Fruit fly (Drosophila melanogaster) whole organism, embryonic: ENCODE measurements around the gene CG17996.

Source experiments
- B-H2 ChIP-seq: fragments of 200-800 bp; sonication (Bioruptor generic); optimal IDR thresholded peaks from 2 replicates; lab custom pipeline; 2018; ENCODE audit warnings: missing biosample characterization, mild to moderate bottlenecking, missing genetic modification characterization
- CG10979 ChIP-seq: fragments of 200-800 bp; sonication (Bioruptor generic); optimal IDR thresholded peaks from 2 replicates; lab custom pipeline; 2018; ENCODE audit warnings: missing biosample characterization, mild to moderate bottlenecking, missing genetic modification characterization, moderate library complexity
- CG11504 ChIP-seq: fragments of 200-800 bp; sonication (Bioruptor generic); optimal IDR thresholded peaks from 3 replicates; lab custom pipeline; 2019; ENCODE audit warnings: missing biosample characterization, mild to moderate bottlenecking, missing genetic modification characterization, moderate library complexity
- CG11696 ChIP-seq: fragments of 200-800 bp; sonication (Bioruptor generic); IDR thresholded peaks from 2 replicates; pipeline ENCODE4 v1.3.6; 2022; ENCODE audit warnings: missing biosample characterization, missing genetic modification characterization
- CG12155 ChIP-seq: fragments of 200-800 bp; sonication (Bioruptor generic); optimal IDR thresholded peaks from 3 replicates; lab custom pipeline; 2016; ENCODE audit warnings: missing biosample characterization, missing genetic modification characterization
- CG13287 ChIP-seq: fragments of 200-800 bp; sonication (Bioruptor generic); IDR thresholded peaks from 2 replicates; pipeline ENCODE4 v1.3.6; 2022; ENCODE audit warnings: missing biosample characterization, missing genetic modification characterization; ENCODE audit not compliant: partially characterized antibody
- CG14667 ChIP-seq: fragments of 200-800 bp; sonication (Bioruptor generic); IDR thresholded peaks from 2 replicates; pipeline ENCODE4 v1.3.6; 2022; ENCODE audit warnings: missing biosample characterization, missing genetic modification characterization
- CG1529 ChIP-seq: fragments of 200-800 bp; sonication (Bioruptor generic); optimal IDR thresholded peaks from 3 replicates; lab custom pipeline; 2018; ENCODE audit warnings: missing biosample characterization, missing genetic modification characterization
- CG16863 ChIP-seq: fragments of 200-800 bp; sonication (Bioruptor generic); optimal IDR thresholded peaks from 3 replicates; lab custom pipeline; 2016; ENCODE audit warnings: missing biosample characterization, missing genetic modification characterization
- CG18011 ChIP-seq: fragments of 200-800 bp; sonication (Bioruptor generic); optimal IDR thresholded peaks from 2 replicates; lab custom pipeline; 2017; ENCODE audit warnings: missing biosample characterization, missing genetic modification characterization, mild to moderate bottlenecking, moderate library complexity, missing genotype
- CG18599 ChIP-seq: fragments of 200-800 bp; sonication (Bioruptor generic); optimal IDR thresholded peaks from 3 replicates; lab custom pipeline; 2017; ENCODE audit warnings: missing biosample characterization, missing genetic modification characterization, mild to moderate bottlenecking, moderate library complexity, missing genetic modification reagents
- CG2202 ChIP-seq: fragments of 200-800 bp; sonication (Bioruptor generic); optimal IDR thresholded peaks from 2 replicates; lab custom pipeline; 2018; ENCODE audit warnings: missing biosample characterization, mild to moderate bottlenecking, missing genetic modification characterization
- CG30431 ChIP-seq: fragments of 200-800 bp; sonication (Bioruptor generic); optimal IDR thresholded peaks from 2 replicates; lab custom pipeline; 2017; ENCODE audit warnings: missing biosample characterization, missing genetic modification characterization
- CG34376 ChIP-seq: fragments of 200-800 bp; sonication (Bioruptor generic); optimal IDR thresholded peaks from 2 replicates; lab custom pipeline; 2018; ENCODE audit warnings: missing biosample characterization, mild to moderate bottlenecking, missing genetic modification characterization
- CHES-1-like ChIP-seq: fragments of 200-800 bp; sonication (Bioruptor generic); optimal IDR thresholded peaks from 2 replicates; lab custom pipeline; 2016; ENCODE audit warnings: missing biosample characterization, missing genetic modification characterization
- Deaf1 ChIP-seq: fragments of 200-800 bp; optimal IDR thresholded peaks from 3 replicates; lab custom pipeline; 2019; ENCODE audit warnings: missing biosample characterization, mild to moderate bottlenecking, missing genetic modification characterization, moderate library complexity
- Dp ChIP-seq: fragments of 200-800 bp; sonication (Bioruptor generic); optimal IDR thresholded peaks from 2 replicates; lab custom pipeline; 2018; ENCODE audit warnings: missing biosample characterization, mild to moderate bottlenecking, missing genetic modification characterization, moderate library complexity
- Fer1 ChIP-seq: fragments of 200-800 bp; sonication (Bioruptor generic); optimal IDR thresholded peaks from 2 replicates; lab custom pipeline; 2017; ENCODE audit warnings: missing biosample characterization, mild to moderate bottlenecking, missing genetic modification characterization
- HmgD ChIP-seq: fragments of 200-800 bp; sonication (Bioruptor generic); optimal IDR thresholded peaks from 3 replicates; lab custom pipeline; 2016; ENCODE audit warnings: missing biosample characterization, missing genetic modification characterization
- Jarid2 ChIP-seq: fragments of 200-800 bp; sonication (Bioruptor generic); optimal IDR thresholded peaks from 3 replicates; lab custom pipeline; 2017; ENCODE audit warnings: mild to moderate bottlenecking, missing biosample characterization, missing genetic modification reagents, missing genetic modification characterization
- MESR4 ChIP-seq: fragments of 200-800 bp; sonication (Bioruptor generic); optimal IDR thresholded peaks from 2 replicates; lab custom pipeline; 2018; ENCODE audit warnings: missing biosample characterization, mild to moderate bottlenecking, missing genetic modification characterization, moderate library complexity
- Mes4 ChIP-seq: fragments of 200-800 bp; sonication (Bioruptor generic); optimal IDR thresholded peaks from 2 replicates; lab custom pipeline; 2016; ENCODE audit warnings: missing biosample characterization, missing genetic modification characterization
- NK7.1 ChIP-seq: fragments of 200-800 bp; sonication (Bioruptor generic); optimal IDR thresholded peaks from 3 replicates; lab custom pipeline; 2016; ENCODE audit warnings: missing biosample characterization, missing genetic modification characterization
- Oli ChIP-seq: fragments of 200-800 bp; sonication (Bioruptor generic); optimal IDR thresholded peaks from 2 replicates; lab custom pipeline; 2018; ENCODE audit warnings: missing biosample characterization, mild to moderate bottlenecking, missing genetic modification characterization, moderate library complexity
- Poxn ChIP-seq: fragments of 200-800 bp; sonication (Bioruptor generic); IDR thresholded peaks from 2 replicates; pipeline ENCODE4 v1.3.6; 2022; ENCODE audit warnings: missing biosample characterization, missing genetic modification characterization
- Trl ChIP-seq, 3 experiments: fragments of >200 bp in 2 of 3; fragments of 200-800 bp in 1 of 3; sonication (Bioruptor generic) in 1 of 3; optimal IDR thresholded peaks; 2 replicates in 1 of 3; 3 replicates in 2 of 3; lab custom pipeline; 2016 to 2017; ENCODE audit warnings: missing biosample characterization in 1 of 3, missing genetic modification characterization in 1 of 3
- ash1 ChIP-seq: fragments of 200-800 bp; sonication (Bioruptor generic); optimal IDR thresholded peaks from 2 replicates; lab custom pipeline; 2018; ENCODE audit warnings: missing biosample characterization, mild to moderate bottlenecking, missing genetic modification characterization
- cad ChIP-seq: fragments of >200 bp; optimal IDR thresholded peaks from 2 replicates; lab custom pipeline; 2017; ENCODE audit warnings: missing biosample characterization, missing genetic modification characterization
- cg ChIP-seq: fragments of 200-800 bp; sonication (Bioruptor generic); optimal IDR thresholded peaks from 3 replicates; lab custom pipeline; 2019; ENCODE audit warnings: missing biosample characterization, mild to moderate bottlenecking, missing genetic modification characterization, moderate library complexity
- chinmo ChIP-seq: fragments of 200-800 bp; sonication (Bioruptor generic); IDR thresholded peaks from 4 replicates; pipeline ENCODE4 v1.3.6; 2022; ENCODE audit warnings: missing biosample characterization, missing genetic modification characterization; ENCODE audit not compliant: partially characterized antibody
- corto ChIP-seq: fragments of 200-800 bp; sonication (Bioruptor generic); optimal IDR thresholded peaks from 2 replicates; lab custom pipeline; 2016; ENCODE audit warnings: missing biosample characterization, mild to moderate bottlenecking, missing genetic modification characterization, moderate library complexity
- dati ChIP-seq: fragments of 200-800 bp; sonication (Bioruptor generic); IDR thresholded peaks from 2 replicates; pipeline ENCODE4 v1.3.6; 2022; ENCODE audit warnings: missing biosample characterization, missing genetic modification characterization
- esg ChIP-seq: fragments of 200-800 bp; sonication (Bioruptor generic); conservative IDR thresholded peaks from 2 replicates; pipeline ENCODE4 v1.3.6; 2022; ENCODE audit warnings: missing biosample characterization, missing genetic modification characterization
- fru ChIP-seq: fragments of >200 bp; optimal IDR thresholded peaks from 2 replicates; lab custom pipeline; 2017
- gcm ChIP-seq: fragments of 200-800 bp; sonication (Bioruptor generic); optimal IDR thresholded peaks from 2 replicates; lab custom pipeline; 2019; ENCODE audit warnings: missing biosample characterization, mild to moderate bottlenecking, missing genetic modification characterization, moderate library complexity
- gsb ChIP-seq: fragments of 200-800 bp; sonication (Bioruptor generic); IDR thresholded peaks from 2 replicates; pipeline ENCODE4 v1.3.6; 2022; ENCODE audit warnings: missing biosample characterization, missing genetic modification characterization
- hb ChIP-seq: fragments of 200-800 bp; sonication (Bioruptor generic); IDR thresholded peaks from 3 replicates; pipeline ENCODE4 v1.3.6; 2022; ENCODE audit warnings: missing biosample characterization, missing genetic modification characterization; ENCODE audit not compliant: partially characterized antibody
- hkb ChIP-seq, 2 experiments: fragments of 200-800 bp in 1 of 2; fragments of >200 bp in 1 of 2; sonication (Bioruptor generic) in 1 of 2; IDR thresholded peaks in 1 of 2; optimal IDR thresholded peaks in 1 of 2; 2 replicates each; pipeline versions ENCODE4 v1.3.6 to Lab custom; 2017 to 2022; ENCODE audit warnings: missing biosample characterization in 1 of 2, missing genetic modification characterization in 1 of 2
- ken ChIP-seq: fragments of 200-800 bp; sonication (Bioruptor generic); IDR thresholded peaks from 3 replicates; pipeline ENCODE4 v1.3.6; 2022; ENCODE audit warnings: missing biosample characterization, missing genetic modification characterization
- kni ChIP-seq: fragments of 200-800 bp; sonication (Bioruptor generic); optimal IDR thresholded peaks from 3 replicates; lab custom pipeline; 2017; ENCODE audit warnings: mild to moderate bottlenecking, missing biosample characterization, missing genetic modification reagents, missing genetic modification characterization
- nom ChIP-seq: fragments of 200-800 bp; sonication (Bioruptor generic); optimal IDR thresholded peaks from 2 replicates; lab custom pipeline; 2017; ENCODE audit warnings: missing biosample characterization, missing genetic modification characterization, mild to moderate bottlenecking, moderate library complexity, missing genetic modification reagents
- otp ChIP-seq: fragments of 200-800 bp; sonication (Bioruptor generic); IDR thresholded peaks from 3 replicates; pipeline ENCODE4, ENCODE4 v1.3.6; 2022; ENCODE audit warnings: missing biosample characterization, missing genetic modification characterization
- pfk ChIP-seq: fragments of 200-800 bp; sonication (Bioruptor generic); optimal IDR thresholded peaks from 2 replicates; lab custom pipeline; 2018; ENCODE audit warnings: missing biosample characterization, mild to moderate bottlenecking, missing genetic modification characterization, moderate library complexity
- pros ChIP-seq: fragments of 200-800 bp; sonication (Bioruptor generic); optimal IDR thresholded peaks from 3 replicates; lab custom pipeline; 2019; ENCODE audit warnings: missing biosample characterization, mild to moderate bottlenecking, missing genetic modification characterization, moderate library complexity
- stwl ChIP-seq: fragments of 200-800 bp; sonication (Bioruptor generic); optimal IDR thresholded peaks from 3 replicates; lab custom pipeline; 2018; ENCODE audit warnings: missing biosample characterization, mild to moderate bottlenecking, missing genetic modification characterization, moderate library complexity
- tio ChIP-seq: fragments of 200-800 bp; sonication (Bioruptor generic); optimal IDR thresholded peaks from 2 replicates; lab custom pipeline; 2017; ENCODE audit warnings: missing biosample characterization, missing genetic modification characterization, inconsistent platforms
- tup ChIP-seq: fragments of 200-800 bp; sonication (Bioruptor generic); optimal IDR thresholded peaks from 2 replicates; lab custom pipeline; 2016; ENCODE audit warnings: missing biosample characterization, mild to moderate bottlenecking, missing genetic modification characterization, moderate library complexity

The CG17996 gene

DNA sequence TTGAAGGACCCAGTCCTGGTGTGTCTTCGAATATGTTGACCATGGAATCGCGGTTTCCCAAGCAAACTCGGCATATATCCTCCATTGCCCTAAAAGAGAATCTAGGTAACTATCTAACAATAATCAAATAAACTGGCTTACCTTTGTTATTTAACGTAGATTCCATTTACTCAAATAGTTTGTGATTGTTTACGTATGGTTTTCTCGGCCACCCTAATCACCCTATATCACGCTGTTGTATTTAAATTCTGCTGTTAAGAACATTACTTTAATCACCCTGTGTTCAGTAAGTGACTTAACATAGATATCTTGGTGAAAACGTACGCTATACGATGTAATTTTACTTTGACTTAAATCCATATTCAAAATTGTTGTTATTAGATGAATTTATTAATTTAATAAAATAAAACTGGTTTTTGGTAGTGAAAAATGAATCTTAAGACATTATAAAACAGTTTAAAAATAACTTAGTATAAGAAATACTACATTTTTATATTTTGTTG, 27.8 kb downstream of the CG17996 start (continued):
- TF ChIP-seq B-H2 (peak; percentile 8), kni (GFP tag; lab: Kevin White, UChicago) (no peak), corto (GFP tag; lab: Kevin White, UChicago) (no peak), CG2202 (no peak), CG18011 (no peak), Poxn (GFP tag; lab: Robert Waterston, UW) (no peak), CG16863 (no peak), gcm (GFP tag; lab: Kevin White, UChicago) (no peak), CG12155 (GFP tag; lab: Kevin White, UChicago) (no peak), otp (GFP tag; lab: Robert Waterston, UW) (no peak), Dp (GFP tag; lab: Kevin White, UChicago) (peak; percentile 31), Fer1 (no peak), CG34376 (no peak), fru (lab: Kevin White, UChicago) (no peak), Mes4 (GFP tag; lab: Kevin White, UChicago) (no peak), CG1529 (GFP tag; lab: Kevin White, UChicago) (no peak), CG14667 (GFP tag; lab: Robert Waterston, UW) (no peak), CG30431 (GFP tag; lab: Kevin White, UChicago) (no peak), CG10979 (tag; lab: Kevin White, UChicago) (no peak)

DNA sequence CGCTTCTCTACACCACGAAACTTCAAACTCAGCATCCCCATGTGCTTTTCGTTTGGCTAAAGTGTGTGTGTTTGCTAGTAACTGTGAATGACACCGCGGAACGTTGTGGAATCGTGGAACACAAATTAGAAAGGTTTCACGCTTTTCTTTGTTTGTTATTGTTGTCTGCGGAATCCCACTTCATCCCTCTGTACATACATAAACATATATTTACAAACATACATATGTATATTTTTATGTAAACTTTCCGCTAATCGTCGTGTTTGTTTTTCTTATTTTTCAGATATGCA, 40.3 kb downstream of the CG17996 start:
- TF ChIP-seq esg (no peak), NK7.1 (GFP tag; lab: Kevin White, UChicago) (no peak), stwl (tag; lab: Kevin White, UChicago) (peak; percentile 23), MESR4 (GFP tag; lab: Kevin White, UChicago) (no peak), HmgD (GFP tag; lab: Kevin White, UChicago) (no peak), Deaf1 (tag; lab: Kevin White, UChicago) (peak; percentile 74), gsb (GFP tag; lab: Robert Waterston, UW) (no peak), CG11504 (tag; lab: Kevin White, UChicago) (no peak), chinmo (GFP tag; lab: Robert Waterston, UW) (0 out of 4 replicates have a peak, but pooled peaks have one; percentile 40), Trl (optimal IDR thresholded peaks at IDR 0.05; lab: Kevin White, UChicago) (peak in 1 of 2 experiments; percentile 59), Trl (GFP tag; optimal IDR thresholded peaks at IDR 0.05; lab: Kevin White, UChicago) (no peak), cg (peak; percentile 6), cad (GFP tag; lab: Kevin White, UChicago) (no peak), ash1 (no peak), pfk (GFP tag; lab: Kevin White, UChicago) (peak; percentile 88)

- no peak for TF ChIP-seq tup (GFP tag; lab: Kevin White, UChicago)
- TF ChIP-seq tio: peak; percentile 16
- TF ChIP-seq hb (GFP tag; lab: Robert Waterston, UW): no peak
- peak; percentile 89 for TF ChIP-seq CG11696 (GFP tag; lab: Robert Waterston, UW)
- 0 out of 2 replicates have a peak, but pooled peaks have one; percentile 11 for TF ChIP-seq CG13287 (GFP tag; lab: Robert Waterston, UW)
- TF ChIP-seq CG18599: no peak
- TF ChIP-seq nom (GFP tag; lab: Kevin White, UChicago): peak; percentile 30
- no peak for TF ChIP-seq dati (GFP tag; lab: Robert Waterston, UW)
- no peak for TF ChIP-seq hkb (optimal IDR thresholded peaks at IDR 0.05; lab: Kevin White, UChicago)
- TF ChIP-seq hkb (GFP tag; IDR thresholded peaks at IDR 0.05; lab: Robert Waterston, UW): no peak
- no peak for TF ChIP-seq Jarid2
- TF ChIP-seq CHES-1-like (GFP tag; lab: Kevin White, UChicago): peak; percentile 39
- TF ChIP-seq pros: peak; percentile 8
- 0 out of 3 replicates have a peak, but pooled peaks have one; percentile 25 for TF ChIP-seq ken (GFP tag; lab: Robert Waterston, UW)
- peak; percentile 28 for TF ChIP-seq Oli (tag; lab: Kevin White, UChicago)
These were observed 40.8 kb downstream of the CG17996 start for dm6 chr2L:16689800-16690618.
